Worm (Caenorhabditis elegans) whole organism, mixed stage, embryonic: ENCODE results near the gene F54D5.7.
A peak's percentile ranks its signal among the peaks of the same experiment; 100 is the strongest.

Source experiments
- M03D4.4 ChIP-seq: sonication (generic microtip); optimal IDR thresholded peaks from 2 replicates; lab custom pipeline; 2017; ENCODE audit warnings: mild to moderate bottlenecking, missing genetic modification characterization, missing compliant biosample characterization
- blmp-1 ChIP-seq: fragments of 150-350 bp; optimal IDR thresholded peaks from 2 replicates; lab custom pipeline; 2014; ENCODE audit warnings: missing biosample characterization, missing genetic modification characterization
- ceh-39 ChIP-seq: fragments of 150-350 bp; optimal IDR thresholded peaks from 2 replicates; lab custom pipeline; 2014; ENCODE audit warnings: missing biosample characterization, missing genetic modification characterization
- ceh-43 ChIP-seq: fragments of 200-800 bp; sonication (Bioruptor generic); optimal IDR thresholded peaks from 2 replicates; lab custom pipeline; 2018; ENCODE audit warnings: mild to moderate bottlenecking, missing genetic modification characterization, moderate library complexity, missing compliant biosample characterization
- ces-1 ChIP-seq: fragments of 150-350 bp; optimal IDR thresholded peaks from 2 replicates; lab custom pipeline; 2014; ENCODE audit warnings: missing biosample characterization, missing genetic modification reagents, missing genetic modification characterization
- cnd-1 ChIP-seq: fragments of 200-800 bp; sonication (Bioruptor generic); optimal IDR thresholded peaks from 2 replicates; lab custom pipeline; 2018; ENCODE audit warnings: mild to moderate bottlenecking, missing genetic modification characterization, missing compliant biosample characterization
- elt-1 ChIP-seq: sonication (generic microtip); optimal IDR thresholded peaks from 2 replicates; lab custom pipeline; 2017; ENCODE audit warnings: missing genetic modification characterization, mild to moderate bottlenecking, missing compliant biosample characterization, antibody characterized with exemption, moderate library complexity, borderline replicate concordance; ENCODE audit not compliant: insufficient read depth
- elt-3 ChIP-seq: fragments of 150-350 bp; optimal IDR thresholded peaks from 2 replicates; lab custom pipeline; 2014; ENCODE audit warnings: missing biosample characterization, missing genetic modification characterization
- flh-1 ChIP-seq: fragments of 200-800 bp; sonication (Bioruptor generic); optimal IDR thresholded peaks from 2 replicates; lab custom pipeline; 2018; ENCODE audit warnings: mild to moderate bottlenecking, missing genetic modification characterization, moderate library complexity, missing compliant biosample characterization
- ham-2 ChIP-seq: fragments of 200-800 bp; sonication (Bioruptor generic); optimal IDR thresholded peaks from 2 replicates; lab custom pipeline; 2018; ENCODE audit warnings: mild to moderate bottlenecking, missing genetic modification characterization, missing compliant biosample characterization
- hlh-1 ChIP-seq: fragments of 150-350 bp; optimal IDR thresholded peaks from 2 replicates; lab custom pipeline; 2014; ENCODE audit warnings: missing biosample characterization, missing genetic modification reagents, missing genetic modification characterization
- lin-13 ChIP-seq: fragments of 150-350 bp; optimal IDR thresholded peaks from 2 replicates; lab custom pipeline; 2014; ENCODE audit warnings: missing biosample characterization, missing genetic modification characterization
- lin-32 ChIP-seq: fragments of 200-800 bp; sonication (Bioruptor generic); optimal IDR thresholded peaks from 2 replicates; lab custom pipeline; 2018; ENCODE audit warnings: mild to moderate bottlenecking, missing genetic modification characterization, missing compliant biosample characterization
- lsy-2 ChIP-seq: fragments of 150-350 bp; optimal IDR thresholded peaks from 2 replicates; lab custom pipeline; 2014; ENCODE audit warnings: missing biosample characterization, missing genetic modification characterization
- mab-5 ChIP-seq: fragments of 150-350 bp; optimal IDR thresholded peaks from 2 replicates; lab custom pipeline; 2014; ENCODE audit warnings: missing biosample characterization, missing genetic modification characterization
- mep-1 ChIP-seq: fragments of 150-350 bp; optimal IDR thresholded peaks from 2 replicates; lab custom pipeline; 2017; ENCODE audit warnings: missing biosample characterization, missing genetic modification reagents, missing genetic modification characterization, inconsistent platforms
- mls-2 ChIP-seq: sonication (generic microtip); optimal IDR thresholded peaks from 2 replicates; lab custom pipeline; 2016; ENCODE audit warnings: mild to moderate bottlenecking, missing genetic modification characterization, moderate library complexity, missing compliant biosample characterization
- nhr-12 ChIP-seq: fragments of 150-350 bp; optimal IDR thresholded peaks from 2 replicates; lab custom pipeline; 2014; ENCODE audit warnings: missing biosample characterization, missing genetic modification characterization
- nhr-2 ChIP-seq: fragments of 150-350 bp; optimal IDR thresholded peaks from 2 replicates; lab custom pipeline; 2014; ENCODE audit warnings: missing biosample characterization, missing genetic modification characterization
- nhr-237 ChIP-seq: fragments of 150-350 bp; optimal IDR thresholded peaks from 2 replicates; lab custom pipeline; 2014; ENCODE audit warnings: missing biosample characterization, missing genetic modification characterization
- nhr-76 ChIP-seq: sonication (generic microtip); optimal IDR thresholded peaks from 2 replicates; lab custom pipeline; 2017; ENCODE audit warnings: missing biosample characterization, missing genetic modification characterization
- pha-4 ChIP-seq: fragments of 150-350 bp; optimal IDR thresholded peaks from 2 replicates; lab custom pipeline; 2018; ENCODE audit warnings: missing biosample characterization, missing genetic modification reagents, missing genetic modification characterization
- sem-2 ChIP-seq: fragments of 200-800 bp; sonication (Bioruptor generic); optimal IDR thresholded peaks from 2 replicates; lab custom pipeline; 2018; ENCODE audit warnings: mild to moderate bottlenecking, missing genetic modification characterization, missing compliant biosample characterization
- snpc-4 ChIP-seq: fragments of 150-350 bp; optimal IDR thresholded peaks from 2 replicates; lab custom pipeline; 2014; ENCODE audit warnings: missing biosample characterization, missing genetic modification characterization
- sptf-1 ChIP-seq: sonication (generic microtip); optimal IDR thresholded peaks from 2 replicates; lab custom pipeline; 2017; ENCODE audit warnings: mild to moderate bottlenecking, missing genetic modification characterization, moderate library complexity, missing compliant biosample characterization
- unc-120 ChIP-seq: sonication (generic microtip); optimal IDR thresholded peaks from 2 replicates; lab custom pipeline; 2017; ENCODE audit warnings: missing genetic modification characterization, missing compliant biosample characterization; ENCODE audit not compliant: poor library complexity, severe bottlenecking
- unc-39 ChIP-seq: fragments of 150-350 bp; optimal IDR thresholded peaks from 2 replicates; lab custom pipeline; 2014; ENCODE audit warnings: missing biosample characterization, missing genetic modification characterization
- unc-62 ChIP-seq: fragments of 150-350 bp; optimal IDR thresholded peaks from 2 replicates; lab custom pipeline; 2014; ENCODE audit warnings: missing biosample characterization, missing genetic modification reagents, missing genetic modification characterization
- zip-8 ChIP-seq: fragments of 150-350 bp; optimal IDR thresholded peaks from 2 replicates; lab custom pipeline; 2014; ENCODE audit warnings: missing biosample characterization, missing genetic modification characterization
- ztf-11 ChIP-seq: fragments of 150-350 bp; optimal IDR thresholded peaks from 2 replicates; lab custom pipeline; 2014; ENCODE audit warnings: missing biosample characterization, missing genetic modification characterization

Gene F54D5.7

ce11 chrII:11568670-11569069 is 21.4 kb downstream of the F54D5.7 start:
- TF ChIP-seq lsy-2 (tag; lab: Kevin White, UChicago) (peak; percentile 7), pha-4 (tag; lab: Kevin White, UChicago) (no peak), hlh-1 (tag; lab: Kevin White, UChicago) (peak; percentile 62), lin-32 (GFP tag; lab: Kevin White, UChicago) (peak; percentile 66)

- TF ChIP-seq lsy-2 (tag; lab: Kevin White, UChicago) (no peak), blmp-1 (tag; lab: Kevin White, UChicago) (no peak), ham-2 (GFP tag; lab: Kevin White, UChicago) (no peak), ceh-39 (no peak), nhr-76 (tag; lab: Kevin White, UChicago) (no peak), snpc-4 (no peak)
These were observed 22.0 kb downstream of the F54D5.7 start, which contains the start of the genes F54D5.23 and F54D5.4 for ce11 chrII:11569213-11569868. Gene F54D5.23, minus strand, starts transcription at chrII:11569287. Gene F54D5.4, plus strand, starts transcription at chrII:11569818.

DNA sequence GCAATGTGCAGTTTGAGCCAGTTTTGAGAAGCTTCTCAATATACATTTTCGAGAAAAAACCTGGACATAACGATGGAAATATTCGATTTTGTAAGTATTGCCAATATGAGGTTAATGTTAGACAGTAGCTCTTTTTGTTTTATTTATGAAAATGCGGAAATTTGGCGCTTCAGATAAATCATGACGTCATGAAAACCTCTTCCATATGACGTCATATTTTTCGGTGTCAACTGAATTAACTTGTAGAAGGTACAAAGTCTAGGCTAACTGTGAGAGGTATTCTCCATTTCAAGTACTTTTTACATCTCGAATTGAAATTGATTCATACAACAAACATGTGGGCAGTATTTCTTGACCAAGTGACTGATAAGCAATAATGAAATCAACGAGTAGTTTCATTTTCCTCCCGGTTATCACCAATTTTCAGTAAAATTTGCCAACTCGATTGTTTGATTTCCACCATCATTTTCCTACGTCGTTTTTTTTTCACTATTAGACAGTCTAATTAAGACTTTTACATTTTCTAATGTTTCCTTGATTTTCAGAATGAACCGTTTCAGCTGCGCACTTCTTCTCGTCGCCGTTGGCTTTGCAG is 24.0 kb downstream of the F54D5.7 start, which contains the start of gene F54D5.3:
Gene F54D5.3, plus strand, starts transcription at position 546 of the 595 bp plus-strand sequence.
- TF ChIP-seq zip-8 (peak; percentile 98), sptf-1 (tag; lab: Kevin White, UChicago) (no peak)

DNA sequence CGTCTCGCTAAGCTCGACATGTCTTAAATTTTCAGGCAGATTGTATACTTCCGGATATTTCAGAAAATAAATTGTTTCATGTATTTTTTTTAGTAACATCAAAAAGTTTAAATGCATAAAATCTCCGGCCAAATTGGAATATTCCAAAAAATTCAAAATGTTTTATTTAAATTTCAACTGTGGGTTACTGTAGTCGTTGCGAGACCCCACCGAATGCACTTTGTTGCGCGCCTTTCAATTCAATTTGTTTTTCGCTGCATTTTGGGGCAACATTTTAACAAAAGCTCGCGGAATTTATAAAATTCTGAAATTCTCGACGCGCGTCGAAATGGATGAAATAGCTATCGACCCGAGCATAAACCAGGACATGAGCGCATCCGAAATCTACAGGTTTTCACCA is 25.6 kb downstream of the F54D5.7 start, which contains the start of gene F54D5.2:
Gene F54D5.2, plus strand, starts transcription at position 237 of the 400 bp plus-strand sequence.
- TF ChIP-seq elt-3 (tag; lab: Kevin White, UChicago) (no peak), unc-39 (tag; lab: Kevin White, UChicago) (no peak), mab-5 (tag; lab: Kevin White, UChicago) (no peak), unc-62 (GFP tag; lab: Kevin White, UChicago) (no peak), nhr-237 (tag; lab: Kevin White, UChicago) (no peak), unc-120 (tag; lab: Kevin White, UChicago) (no peak), lsy-2 (tag; lab: Kevin White, UChicago) (no peak), ztf-11 (tag; lab: Kevin White, UChicago) (no peak), ceh-43 (GFP tag; lab: Kevin White, UChicago) (no peak), ceh-39 (no peak), blmp-1 (tag; lab: Kevin White, UChicago) (no peak), nhr-12 (tag; lab: Kevin White, UChicago) (no peak), snpc-4 (no peak), lin-13 (tag; lab: Kevin White, UChicago) (no peak), elt-1 (tag; lab: Kevin White, UChicago) (no peak), sem-2 (GFP tag; lab: Kevin White, UChicago) (no peak), flh-1 (GFP tag; lab: Kevin White, UChicago) (no peak), nhr-2 (tag; lab: Kevin White, UChicago) (no peak), cnd-1 (tag; lab: Kevin White, UChicago) (no peak)

ce11 chrII:11577397-11577796 is 30.1 kb downstream of the F54D5.7 start, which contains the start of gene pcs-1:
Gene pcs-1, minus strand, starts transcription at chrII:11577740.
- TF ChIP-seq cnd-1 (tag; lab: Kevin White, UChicago) (no peak), hlh-1 (tag; lab: Kevin White, UChicago) (peak; percentile 20)

DNA sequence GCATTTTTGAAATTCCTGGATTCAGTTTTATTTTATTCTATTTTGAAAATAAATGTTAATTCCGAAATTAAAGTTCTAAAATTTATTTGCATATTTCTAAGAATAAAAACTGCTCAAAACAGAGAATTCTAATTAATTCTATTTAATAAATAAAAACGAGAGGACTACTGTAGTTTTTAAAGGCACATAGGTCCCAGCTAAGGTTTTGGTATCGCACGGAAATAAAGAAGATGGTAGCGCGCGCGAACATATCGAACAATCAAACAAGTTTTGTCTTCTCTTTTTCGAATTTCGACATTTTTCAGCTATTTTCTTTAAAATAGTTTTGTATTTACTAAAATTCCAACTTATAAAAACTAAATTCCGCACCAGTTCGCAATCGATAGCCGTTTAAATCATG is 30.5 kb downstream of the F54D5.7 start:
- no peak for TF ChIP-seq mep-1 (tag; lab: Kevin White, UChicago)
- TF ChIP-seq M03D4.4 (tag; lab: Kevin White, UChicago) = no peak
- no peak for TF ChIP-seq nhr-237 (tag; lab: Kevin White, UChicago)
- no peak for TF ChIP-seq mls-2 (tag; lab: Kevin White, UChicago)
- no peak for TF ChIP-seq ces-1 (GFP tag; lab: Kevin White, UChicago)
- TF ChIP-seq hlh-1 (tag; lab: Kevin White, UChicago) = no peak
- no peak for TF ChIP-seq ceh-43 (GFP tag; lab: Kevin White, UChicago)
- no peak for TF ChIP-seq cnd-1 (tag; lab: Kevin White, UChicago)
- no peak for TF ChIP-seq ham-2 (GFP tag; lab: Kevin White, UChicago)
